Worm (Caenorhabditis elegans): ENCODE data around the gene C54C6.4.

ce11 chrIII:3511808-3512207 lies 41.6 kb upstream of the C54C6.4 start:
- TF ChIP-seq unc-62 (GFP tag; optimal IDR thresholded peaks at IDR 0.05) (no peak), lin-13 (GFP tag; optimal IDR thresholded peaks at IDR 0.05) (no peak), lsy-2 (tag; optimal IDR thresholded peaks at IDR 0.05) (no peak), elt-1 (tag; optimal IDR thresholded peaks at IDR 0.05) (no peak)
